Worm (Caenorhabditis elegans) whole organism, L4 larva: ENCODE measurements around the gene C27B7.5.

Experiments
- D1046.2 ChIP-seq: fragments of 200-800 bp; sonication (Bioruptor generic); IDR thresholded peaks from 2 replicates; pipeline ENCODE4 v1.3.6; 2022; ENCODE audit warnings: missing genetic modification characterization, missing compliant biosample characterization
- F10B5.3 ChIP-seq: sonication (generic microtip); optimal IDR thresholded peaks from 2 replicates; lab custom pipeline; 2016; ENCODE audit warnings: mild to moderate bottlenecking, missing genetic modification characterization, missing compliant biosample characterization
- F26F4.8 ChIP-seq: fragments of 200-800 bp; sonication (Bioruptor generic); conservative IDR thresholded peaks from 2 replicates; pipeline ENCODE4 v1.3.6; 2022; ENCODE audit warnings: missing genetic modification characterization, missing compliant biosample characterization
- F37D6.2 ChIP-seq: sonication (generic microtip); optimal IDR thresholded peaks from 2 replicates; lab custom pipeline; 2016; ENCODE audit warnings: mild to moderate bottlenecking, missing genetic modification characterization, missing compliant biosample characterization
- R02D3.7 ChIP-seq: fragments of 150-350 bp; sonication (generic microtip); optimal IDR thresholded peaks from 3 replicates; lab custom pipeline; 2014; ENCODE audit warnings: missing biosample characterization, missing genetic modification characterization
- Y105C5A.15 ChIP-seq: fragments of 200-800 bp; sonication (Bioruptor generic); IDR thresholded peaks from 2 replicates; pipeline ENCODE4 v1.3.6; 2022; ENCODE audit warnings: missing genetic modification characterization, missing compliant biosample characterization
- Y48G9A.11 ChIP-seq: fragments of 200-800 bp; sonication (Bioruptor generic); IDR thresholded peaks from 2 replicates; pipeline ENCODE4 v1.3.6; 2022; ENCODE audit warnings: missing genetic modification reagents, missing genetic modification characterization, missing compliant biosample characterization
- Y5F2A.4 ChIP-seq: fragments of 200-800 bp; sonication (Bioruptor generic); optimal IDR thresholded peaks from 2 replicates; lab custom pipeline; 2018; ENCODE audit warnings: mild to moderate bottlenecking, missing genetic modification characterization, missing compliant biosample characterization
- ZK337.2 ChIP-seq: fragments of 200-800 bp; sonication (Bioruptor generic); IDR thresholded peaks from 2 replicates; pipeline ENCODE4 v1.3.6; 2022; ENCODE audit warnings: missing genetic modification reagents, missing genetic modification characterization, missing compliant biosample characterization
- aly-2 ChIP-seq: sonication (generic microtip); optimal IDR thresholded peaks from 2 replicates; lab custom pipeline; 2018; ENCODE audit warnings: missing biosample characterization, missing genetic modification characterization
- ama-1 ChIP-seq: fragments of 150-350 bp; optimal IDR thresholded peaks from 2 replicates; lab custom pipeline; 2014; ENCODE audit warnings: inconsistent platforms, mixed read lengths
- arid-1 ChIP-seq: fragments of 200-800 bp; sonication (Bioruptor generic); conservative IDR thresholded peaks from 2 replicates; pipeline ENCODE4 v1.3.6; 2022; ENCODE audit warnings: missing genetic modification reagents, missing genetic modification characterization, missing compliant biosample characterization
- ceh-20 ChIP-seq: fragments of 200-800 bp; sonication (Bioruptor generic); IDR thresholded peaks from 2 replicates; pipeline ENCODE4 v1.3.6; 2022; ENCODE audit warnings: missing genetic modification reagents, missing genetic modification characterization, missing compliant biosample characterization
- ceh-62 ChIP-seq: sonication (generic microtip); optimal IDR thresholded peaks from 2 replicates; lab custom pipeline; 2017; ENCODE audit warnings: missing biosample characterization, missing genetic modification characterization
- ceh-82 ChIP-seq: sonication (generic microtip); optimal IDR thresholded peaks from 2 replicates; lab custom pipeline; 2017; ENCODE audit warnings: missing biosample characterization, missing genetic modification characterization
- ces-1 ChIP-seq: fragments of 150-350 bp; sonication (generic microtip); optimal IDR thresholded peaks from 4 replicates; lab custom pipeline; 2014; ENCODE audit warnings: missing biosample characterization, missing genetic modification reagents, missing genetic modification characterization
- daf-19 ChIP-seq: fragments of 200-800 bp; sonication (Bioruptor generic); conservative IDR thresholded peaks from 2 replicates; pipeline ENCODE4 v1.3.6; 2022; ENCODE audit warnings: missing genetic modification characterization, missing compliant biosample characterization
- daf-8 ChIP-seq: fragments of 200-800 bp; sonication (Bioruptor generic); IDR thresholded peaks from 2 replicates; pipeline ENCODE4 v1.3.6; 2022; ENCODE audit warnings: missing genetic modification characterization, missing compliant biosample characterization
- dmd-8 ChIP-seq: fragments of 200-800 bp; sonication (Bioruptor generic); IDR thresholded peaks from 2 replicates; pipeline ENCODE4 v1.3.6; 2022; ENCODE audit warnings: missing genetic modification characterization, missing compliant biosample characterization
- dve-1 ChIP-seq: sonication (generic microtip); optimal IDR thresholded peaks from 2 replicates; lab custom pipeline; 2017; ENCODE audit warnings: antibody characterized with exemption, mild to moderate bottlenecking, missing genetic modification characterization, missing compliant biosample characterization; ENCODE audit not compliant: insufficient read depth
- egl-43 ChIP-seq: fragments of 200-800 bp; sonication (Bioruptor generic); IDR thresholded peaks from 2 replicates; pipeline ENCODE4 v1.3.6; 2022; ENCODE audit warnings: missing genetic modification reagents, missing genetic modification characterization, missing compliant biosample characterization
- fkh-10 ChIP-seq: fragments of 150-350 bp; optimal IDR thresholded peaks from 2 replicates; lab custom pipeline; 2014; ENCODE audit warnings: missing biosample characterization, missing genetic modification reagents, missing genetic modification characterization
- gei-8 ChIP-seq: fragments of 200-800 bp; sonication (Bioruptor generic); optimal IDR thresholded peaks from 2 replicates; lab custom pipeline; 2018; ENCODE audit warnings: mild to moderate bottlenecking, missing genetic modification characterization, missing compliant biosample characterization
- hif-1 ChIP-seq, 2 experiments: sonication (generic microtip); optimal IDR thresholded peaks; 2 replicates each; lab custom pipeline; 2016 to 2017; ENCODE audit warnings: missing compliant biosample characterization in 2 of 2, missing genetic modification characterization in 2 of 2, missing genetic modification reagents in 2 of 2, missing genotype in 2 of 2, mild to moderate bottlenecking in 1 of 2
- hlh-30 ChIP-seq: sonication (generic microtip); optimal IDR thresholded peaks from 2 replicates; lab custom pipeline; 2017; ENCODE audit warnings: antibody characterized with exemption, mild to moderate bottlenecking, missing genetic modification characterization, missing compliant biosample characterization; ENCODE audit not compliant: insufficient read depth
- lim-7 ChIP-seq: fragments of 200-800 bp; sonication (Bioruptor generic); IDR thresholded peaks from 2 replicates; pipeline ENCODE4 v1.3.6; 2022; ENCODE audit warnings: missing genetic modification characterization, missing compliant biosample characterization
- lin-1 ChIP-seq: fragments of 200-800 bp; sonication (Bioruptor generic); IDR thresholded peaks from 2 replicates; pipeline ENCODE4 v1.3.6; 2022; ENCODE audit warnings: missing genetic modification reagents, missing genetic modification characterization, missing compliant biosample characterization
- lin-15B ChIP-seq: fragments of 150-350 bp; sonication (generic microtip); optimal IDR thresholded peaks from 3 replicates; lab custom pipeline; 2014; ENCODE audit warnings: missing biosample characterization, missing genetic modification characterization
- lin-39 ChIP-seq: fragments of 150-350 bp; optimal IDR thresholded peaks from 2 replicates; lab custom pipeline; 2014; ENCODE audit warnings: missing biosample characterization, missing genetic modification reagents, missing genetic modification characterization
- madf-5 ChIP-seq, 2 experiments: fragments of 200-800 bp; sonication (Bioruptor generic); IDR thresholded peaks; 2 replicates each; pipeline ENCODE4 v1.3.6; 2022; ENCODE audit warnings: missing compliant biosample characterization in 2 of 2, missing genetic modification characterization in 2 of 2
- madf-9 ChIP-seq: fragments of 200-800 bp; sonication (Bioruptor generic); conservative IDR thresholded peaks from 2 replicates; pipeline ENCODE4 v1.3.6; 2022; ENCODE audit warnings: missing genetic modification reagents, missing genetic modification characterization, missing compliant biosample characterization
- mep-1 ChIP-seq: fragments of 150-350 bp; sonication (generic microtip); optimal IDR thresholded peaks from 3 replicates; lab custom pipeline; 2014; ENCODE audit warnings: missing biosample characterization, missing genetic modification characterization
- nhr-10 ChIP-seq: fragments of 150-350 bp; optimal IDR thresholded peaks from 2 replicates; lab custom pipeline; 2014; ENCODE audit warnings: missing biosample characterization, missing genetic modification characterization
- nhr-102 ChIP-seq: sonication (generic microtip); optimal IDR thresholded peaks from 2 replicates; lab custom pipeline; 2016; ENCODE audit warnings: mild to moderate bottlenecking, missing genetic modification characterization, moderate library complexity, missing compliant biosample characterization
- nhr-11 ChIP-seq: fragments of 150-350 bp; optimal IDR thresholded peaks from 2 replicates; lab custom pipeline; 2014; ENCODE audit warnings: missing biosample characterization, missing genetic modification characterization
- nhr-111 ChIP-seq: fragments of 200-800 bp; sonication (Bioruptor generic); optimal IDR thresholded peaks from 2 replicates; lab custom pipeline; 2018; ENCODE audit warnings: mild to moderate bottlenecking, missing genetic modification characterization, missing compliant biosample characterization
- nhr-25 ChIP-seq: sonication (generic microtip); optimal IDR thresholded peaks from 2 replicates; lab custom pipeline; 2017; ENCODE audit warnings: missing genetic modification characterization, mild to moderate bottlenecking, missing compliant biosample characterization, antibody characterized with exemption, moderate library complexity, borderline replicate concordance; ENCODE audit not compliant: insufficient read depth
- nhr-28 ChIP-seq: fragments of 150-350 bp; optimal IDR thresholded peaks from 2 replicates; lab custom pipeline; 2014; ENCODE audit warnings: missing biosample characterization, missing genetic modification characterization
- nhr-48 ChIP-seq: sonication (generic microtip); optimal IDR thresholded peaks from 2 replicates; lab custom pipeline; 2016; ENCODE audit warnings: mild to moderate bottlenecking, missing genetic modification characterization, missing compliant biosample characterization
- nhr-77 ChIP-seq: fragments of 150-350 bp; optimal IDR thresholded peaks from 2 replicates; lab custom pipeline; 2014; ENCODE audit warnings: missing biosample characterization, missing genetic modification characterization
- pha-4 ChIP-seq, 2 experiments: fragments of 150-350 bp in 1 of 2; fragments of 200-800 bp in 1 of 2; sonication (Bioruptor generic) in 1 of 2; IDR thresholded peaks in 1 of 2; optimal IDR thresholded peaks in 1 of 2; 2 replicates each; pipeline versions ENCODE4 v1.3.6 to Lab custom; 2014 to 2022; ENCODE audit warnings: missing genetic modification characterization in 2 of 2, missing genetic modification reagents in 2 of 2, missing biosample characterization in 1 of 2, missing compliant biosample characterization in 1 of 2
- rbr-2 ChIP-seq: sonication (generic microtip); optimal IDR thresholded peaks from 2 replicates; lab custom pipeline; 2016; ENCODE audit warnings: missing genotype, missing genetic modification characterization, missing compliant biosample characterization
- set-16 ChIP-seq: fragments of 200-800 bp; sonication (Bioruptor generic); IDR thresholded peaks from 2 replicates; pipeline ENCODE4 v1.3.6; 2022; ENCODE audit warnings: missing genetic modification reagents, missing genetic modification characterization, missing compliant biosample characterization
- skn-1 ChIP-seq: fragments of 150-350 bp; optimal IDR thresholded peaks from 2 replicates; lab custom pipeline; 2014; ENCODE audit warnings: missing biosample characterization, missing genetic modification characterization
- spr-3 ChIP-seq: fragments of 200-800 bp; sonication (Bioruptor generic); optimal IDR thresholded peaks from 2 replicates; lab custom pipeline; 2018; ENCODE audit warnings: mild to moderate bottlenecking, missing genetic modification characterization, missing compliant biosample characterization
- tag-97 ChIP-seq: fragments of 200-800 bp; sonication (Bioruptor generic); IDR thresholded peaks from 2 replicates; pipeline ENCODE4 v1.3.6; 2022; ENCODE audit warnings: missing genetic modification characterization, missing compliant biosample characterization
- tra-1 ChIP-seq: fragments of 200-800 bp; sonication (Bioruptor generic); IDR thresholded peaks from 2 replicates; pipeline ENCODE4 v1.3.6; 2022; ENCODE audit warnings: missing genetic modification reagents, missing genetic modification characterization, missing compliant biosample characterization
- unc-62 ChIP-seq, 3 experiments: fragments of 150-350 bp in 1 of 3; sonication (generic microtip); optimal IDR thresholded peaks in 2 of 3; peaks in 1 of 3; 1 replicate in 1 of 3; 2 replicates in 2 of 3; lab custom pipeline; 2014 to 2017; ENCODE audit warnings: missing biosample characterization in 3 of 3, missing genetic modification characterization in 3 of 3, missing genetic modification reagents in 3 of 3, missing genotype in 1 of 3
- zfp-2 ChIP-seq: sonication (generic microtip); optimal IDR thresholded peaks from 2 replicates; lab custom pipeline; 2016; ENCODE audit warnings: mild to moderate bottlenecking, missing genetic modification characterization, missing compliant biosample characterization
- zip-11 ChIP-seq: fragments of 200-800 bp; sonication (Bioruptor generic); IDR thresholded peaks from 2 replicates; pipeline ENCODE4 v1.3.6; 2022; ENCODE audit warnings: missing genetic modification characterization, missing compliant biosample characterization
- ztf-11 ChIP-seq: fragments of 150-350 bp; optimal IDR thresholded peaks from 2 replicates; lab custom pipeline; 2014; ENCODE audit warnings: missing biosample characterization, missing genetic modification characterization

Gene C27B7.5

DNA sequence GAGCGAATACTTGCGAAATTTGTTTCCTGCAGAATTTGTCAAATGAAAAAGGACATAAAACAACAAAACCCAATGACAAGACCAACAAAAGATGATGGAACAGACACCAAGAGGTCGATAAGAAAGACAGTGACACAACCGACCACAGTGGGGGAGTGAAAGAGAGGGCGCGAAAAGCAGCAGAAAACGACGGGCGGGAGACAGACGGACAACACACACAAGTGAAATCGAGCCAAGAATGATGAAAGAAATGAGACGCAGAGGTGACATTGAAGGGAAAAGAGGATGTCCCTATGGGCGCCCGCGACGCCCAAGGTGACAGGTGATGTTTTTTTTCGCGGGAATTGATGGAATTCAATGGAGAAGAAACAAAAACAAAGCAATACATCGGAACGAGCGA lies 35.4 kb upstream of the C27B7.5 start (continued):
- TF ChIP-seq nhr-25 (tag; lab: Kevin White, UChicago) (peak; percentile 2), ceh-62 (no peak), zfp-2 (no peak), skn-1 (no peak), daf-8 (GFP tag; lab: Robert Waterston, UW) (no peak), dmd-8 (GFP tag; lab: Robert Waterston, UW) (no peak), lin-39 (tag; lab: Kevin White, UChicago) (no peak), dve-1 (tag; lab: Kevin White, UChicago) (peak; percentile 86), set-16 (GFP tag; lab: Robert Waterston, UW) (no peak; the same call in 1 of the 2 replicates), tra-1 (GFP tag; lab: Robert Waterston, UW) (peak; percentile 81; the same call in 1 of the 2 replicates), ZK337.2 (GFP tag; lab: Robert Waterston, UW) (no peak), mep-1 (tag; lab: Kevin White, UChicago) (peak; percentile 83), ztf-11 (tag; lab: Kevin White, UChicago) (no peak), aly-2 (tag; lab: Kevin White, UChicago) (no peak), lin-15B (tag; lab: Kevin White, UChicago) (no peak), nhr-48 (peak; percentile 35), rbr-2 (tag; lab: Kevin White, UChicago) (peak; percentile 46), lin-1 (GFP tag; lab: Robert Waterston, UW) (peak; percentile 75), lim-7 (no peak), D1046.2 (GFP tag; lab: Robert Waterston, UW) (no peak), nhr-111 (GFP tag; lab: Kevin White, UChicago) (no peak), hif-1 (tag; optimal IDR thresholded peaks at IDR 0.05; lab: Kevin White, UChicago) (peak in 1 of 2 experiments; percentile 42), tag-97 (no peak), nhr-102 (tag; lab: Kevin White, UChicago) (peak; percentile 34), ceh-20 (GFP tag; lab: Robert Waterston, UW) (peak; percentile 86), nhr-77 (tag; lab: Kevin White, UChicago) (peak; percentile 74), ces-1 (GFP tag; lab: Kevin White, UChicago) (no peak), F10B5.3 (tag; lab: Kevin White, UChicago) (no peak), pha-4 (GFP tag; IDR thresholded peaks at IDR 0.05; lab: Robert Waterston, UW) (peak; percentile 38; the same call in 1 of the 2 replicates), pha-4 (tag; optimal IDR thresholded peaks at IDR 0.05; lab: Kevin White, UChicago) (peak; percentile 62), spr-3 (GFP tag; lab: Kevin White, UChicago) (no peak), daf-19 (GFP tag; lab: Robert Waterston, UW) (no peak), arid-1 (GFP tag; lab: Robert Waterston, UW) (no peak), nhr-28 (peak; percentile 90), gei-8 (GFP tag; lab: Kevin White, UChicago) (peak; percentile 8), fkh-10 (no peak), F37D6.2 (tag; lab: Kevin White, UChicago) (no peak), nhr-11 (tag; lab: Kevin White, UChicago) (peak; percentile 81), ceh-82 (no peak), Y48G9A.11 (GFP tag; lab: Robert Waterston, UW) (no peak), egl-43 (GFP tag; lab: Robert Waterston, UW) (no peak), R02D3.7 (tag; lab: Kevin White, UChicago) (no peak), madf-9 (no peak), zip-11 (GFP tag; lab: Robert Waterston, UW) (no peak), Y5F2A.4 (GFP tag; lab: Kevin White, UChicago) (no peak), unc-62 (GFP tag; optimal IDR thresholded peaks at IDR 0.05 in 1 of 2; lab: Kevin White, UChicago) (peak in 1 of 2 experiments; percentile 96), unc-62 (tag; optimal IDR thresholded peaks at IDR 0.05; lab: Kevin White, UChicago) (no peak), hlh-30 (peak; percentile 79), nhr-10 (tag; lab: Kevin White, UChicago) (no peak), madf-5 (GFP tag; IDR thresholded peaks at IDR 0.05; lab: Robert Waterston, UW) (no peak), ama-1 (lab: Kevin White, UChicago) (no peak), F26F4.8 (GFP tag; lab: Robert Waterston, UW) (no peak), Y105C5A.15 (GFP tag; lab: Robert Waterston, UW) (no peak)
